Worm (Caenorhabditis elegans) whole organism, mixed stage, embryonic: ENCODE data around the gene nhr-193.
"Not testable (repeated sequence)": the region's sequence is repeated elsewhere in the genome, so short reads cannot be mapped to it uniquely, and the experiment has no call there.

Source experiments
- bed-3 ChIP-seq: fragments of 200-800 bp; sonication (Bioruptor generic); optimal IDR thresholded peaks from 3 replicates; lab custom pipeline; 2018; ENCODE audit warnings: mild to moderate bottlenecking, missing genetic modification characterization, moderate library complexity, missing compliant biosample characterization
- blmp-1 ChIP-seq: fragments of 150-350 bp; optimal IDR thresholded peaks from 2 replicates; lab custom pipeline; 2014; ENCODE audit warnings: missing biosample characterization, missing genetic modification characterization
- ceh-39 ChIP-seq: fragments of 150-350 bp; optimal IDR thresholded peaks from 2 replicates; lab custom pipeline; 2014; ENCODE audit warnings: missing biosample characterization, missing genetic modification characterization
- ceh-43 ChIP-seq: fragments of 200-800 bp; sonication (Bioruptor generic); optimal IDR thresholded peaks from 2 replicates; lab custom pipeline; 2018; ENCODE audit warnings: mild to moderate bottlenecking, missing genetic modification characterization, moderate library complexity, missing compliant biosample characterization
- ceh-83 ChIP-seq: fragments of 200-800 bp; sonication (Bioruptor generic); optimal IDR thresholded peaks from 2 replicates; lab custom pipeline; 2018; ENCODE audit warnings: mild to moderate bottlenecking, missing genetic modification characterization, missing compliant biosample characterization
- ces-1 ChIP-seq: fragments of 150-350 bp; optimal IDR thresholded peaks from 2 replicates; lab custom pipeline; 2014; ENCODE audit warnings: missing biosample characterization, missing genetic modification reagents, missing genetic modification characterization
- cnd-1 ChIP-seq: fragments of 200-800 bp; sonication (Bioruptor generic); optimal IDR thresholded peaks from 2 replicates; lab custom pipeline; 2018; ENCODE audit warnings: mild to moderate bottlenecking, missing genetic modification characterization, missing compliant biosample characterization
- elt-1 ChIP-seq: sonication (generic microtip); optimal IDR thresholded peaks from 2 replicates; lab custom pipeline; 2017; ENCODE audit warnings: missing genetic modification characterization, mild to moderate bottlenecking, missing compliant biosample characterization, antibody characterized with exemption, moderate library complexity, borderline replicate concordance; ENCODE audit not compliant: insufficient read depth
- elt-3 ChIP-seq: fragments of 150-350 bp; optimal IDR thresholded peaks from 2 replicates; lab custom pipeline; 2014; ENCODE audit warnings: missing biosample characterization, missing genetic modification characterization
- lin-13 ChIP-seq: fragments of 150-350 bp; optimal IDR thresholded peaks from 2 replicates; lab custom pipeline; 2014; ENCODE audit warnings: missing biosample characterization, missing genetic modification characterization
- lsy-2 ChIP-seq: fragments of 150-350 bp; optimal IDR thresholded peaks from 2 replicates; lab custom pipeline; 2014; ENCODE audit warnings: missing biosample characterization, missing genetic modification characterization
- mab-5 ChIP-seq: fragments of 150-350 bp; optimal IDR thresholded peaks from 2 replicates; lab custom pipeline; 2014; ENCODE audit warnings: missing biosample characterization, missing genetic modification characterization
- mep-1 ChIP-seq: fragments of 150-350 bp; optimal IDR thresholded peaks from 2 replicates; lab custom pipeline; 2017; ENCODE audit warnings: missing biosample characterization, missing genetic modification reagents, missing genetic modification characterization, inconsistent platforms
- nhr-12 ChIP-seq: fragments of 150-350 bp; optimal IDR thresholded peaks from 2 replicates; lab custom pipeline; 2014; ENCODE audit warnings: missing biosample characterization, missing genetic modification characterization
- nhr-2 ChIP-seq: fragments of 150-350 bp; optimal IDR thresholded peaks from 2 replicates; lab custom pipeline; 2014; ENCODE audit warnings: missing biosample characterization, missing genetic modification characterization
- nhr-237 ChIP-seq: fragments of 150-350 bp; optimal IDR thresholded peaks from 2 replicates; lab custom pipeline; 2014; ENCODE audit warnings: missing biosample characterization, missing genetic modification characterization
- nhr-28 ChIP-seq: fragments of 150-350 bp; optimal IDR thresholded peaks from 2 replicates; lab custom pipeline; 2014; ENCODE audit warnings: missing biosample characterization, missing genetic modification characterization
- nhr-76 ChIP-seq: sonication (generic microtip); optimal IDR thresholded peaks from 2 replicates; lab custom pipeline; 2017; ENCODE audit warnings: missing biosample characterization, missing genetic modification characterization
- pha-4 ChIP-seq: fragments of 150-350 bp; optimal IDR thresholded peaks from 2 replicates; lab custom pipeline; 2018; ENCODE audit warnings: missing biosample characterization, missing genetic modification reagents, missing genetic modification characterization
- sem-2 ChIP-seq: fragments of 200-800 bp; sonication (Bioruptor generic); optimal IDR thresholded peaks from 2 replicates; lab custom pipeline; 2018; ENCODE audit warnings: mild to moderate bottlenecking, missing genetic modification characterization, missing compliant biosample characterization
- snpc-4 ChIP-seq: fragments of 150-350 bp; optimal IDR thresholded peaks from 2 replicates; lab custom pipeline; 2014; ENCODE audit warnings: missing biosample characterization, missing genetic modification characterization
- sptf-1 ChIP-seq: sonication (generic microtip); optimal IDR thresholded peaks from 2 replicates; lab custom pipeline; 2017; ENCODE audit warnings: mild to moderate bottlenecking, missing genetic modification characterization, moderate library complexity, missing compliant biosample characterization
- tbx-8 ChIP-seq: fragments of 200-800 bp; sonication (Bioruptor generic); optimal IDR thresholded peaks from 2 replicates; lab custom pipeline; 2018; ENCODE audit warnings: mild to moderate bottlenecking, missing genetic modification characterization, moderate library complexity, missing compliant biosample characterization
- unc-120 ChIP-seq: sonication (generic microtip); optimal IDR thresholded peaks from 2 replicates; lab custom pipeline; 2017; ENCODE audit warnings: missing genetic modification characterization, missing compliant biosample characterization; ENCODE audit not compliant: poor library complexity, severe bottlenecking
- unc-39 ChIP-seq: fragments of 150-350 bp; optimal IDR thresholded peaks from 2 replicates; lab custom pipeline; 2014; ENCODE audit warnings: missing biosample characterization, missing genetic modification characterization
- unc-62 ChIP-seq: fragments of 150-350 bp; optimal IDR thresholded peaks from 2 replicates; lab custom pipeline; 2014; ENCODE audit warnings: missing biosample characterization, missing genetic modification reagents, missing genetic modification characterization
- zip-8 ChIP-seq: fragments of 150-350 bp; optimal IDR thresholded peaks from 2 replicates; lab custom pipeline; 2014; ENCODE audit warnings: missing biosample characterization, missing genetic modification characterization
- ztf-11 ChIP-seq: fragments of 150-350 bp; optimal IDR thresholded peaks from 2 replicates; lab custom pipeline; 2014; ENCODE audit warnings: missing biosample characterization, missing genetic modification characterization

nhr-193 gene

DNA sequence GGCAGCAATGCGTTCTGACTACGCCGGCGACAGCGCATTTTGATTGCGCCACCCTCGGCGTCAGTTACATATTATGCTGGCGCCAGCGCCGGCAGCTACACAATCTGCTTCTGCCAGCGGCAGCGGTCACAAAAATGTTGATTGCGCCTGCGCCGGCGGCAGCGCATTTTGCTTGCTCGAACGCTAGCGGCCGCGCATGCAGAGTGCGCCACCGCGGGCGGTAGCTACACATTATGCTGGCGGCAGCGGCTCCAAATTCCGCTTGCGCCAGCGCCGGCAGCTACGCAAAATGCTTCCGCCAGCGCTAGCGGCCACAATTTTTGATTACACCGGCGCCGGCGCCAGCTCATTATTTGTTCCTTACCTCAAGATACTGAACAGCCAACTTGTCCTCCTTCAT is 35.1 kb downstream of the nhr-193 start:
- no peak for TF ChIP-seq unc-39 (tag; lab: Kevin White, UChicago)
- no peak for TF ChIP-seq sem-2 (GFP tag; lab: Kevin White, UChicago)
- TF ChIP-seq ceh-83 (GFP tag; lab: Kevin White, UChicago): no peak
- no peak for TF ChIP-seq nhr-76
- no peak for TF ChIP-seq nhr-2 (tag; lab: Kevin White, UChicago)
- TF ChIP-seq zip-8: no peak
- TF ChIP-seq bed-3 (GFP tag; lab: Kevin White, UChicago): no peak
- TF ChIP-seq elt-1: no peak
- no peak for TF ChIP-seq ceh-43 (GFP tag; lab: Kevin White, UChicago)
- no peak for TF ChIP-seq ceh-39 (tag; lab: Kevin White, UChicago)
- no peak for TF ChIP-seq cnd-1 (tag; lab: Kevin White, UChicago)

DNA sequence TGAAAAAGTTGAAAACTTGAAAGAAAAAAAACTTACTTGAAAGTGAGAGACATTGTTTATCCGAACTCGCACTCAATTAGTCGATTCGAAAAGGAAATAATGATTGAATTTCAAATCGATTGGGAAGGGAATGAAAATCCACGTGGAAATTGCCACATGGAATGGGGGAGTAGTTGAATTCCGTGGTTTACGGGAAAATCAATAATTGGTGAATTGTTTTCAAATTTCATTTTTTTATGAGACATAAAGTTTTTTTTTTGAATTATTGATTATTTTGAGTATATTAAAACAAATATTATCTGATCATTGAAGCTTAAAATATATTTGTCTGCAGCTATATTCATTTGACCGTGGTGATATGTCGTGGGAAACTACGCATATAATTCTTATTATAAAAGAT is 35.7 kb downstream of the nhr-193 start, which contains the start of gene F13A7.1:
Gene F13A7.1 (minus strand): TSS at position 101 of the 400 bp plus-strand sequence.
- no peak for TF ChIP-seq zip-8
- TF ChIP-seq mab-5 (tag; lab: Kevin White, UChicago): no peak
- TF ChIP-seq nhr-28 (tag; lab: Kevin White, UChicago): no peak
- TF ChIP-seq blmp-1: no peak
- TF ChIP-seq ceh-83 (GFP tag; lab: Kevin White, UChicago): no peak
- no peak for TF ChIP-seq elt-3 (tag; lab: Kevin White, UChicago)
- TF ChIP-seq sptf-1 (tag; lab: Kevin White, UChicago): no peak
- no peak for TF ChIP-seq cnd-1 (tag; lab: Kevin White, UChicago)
- no peak for TF ChIP-seq ceh-39 (tag; lab: Kevin White, UChicago)
- TF ChIP-seq unc-120: no peak

DNA sequence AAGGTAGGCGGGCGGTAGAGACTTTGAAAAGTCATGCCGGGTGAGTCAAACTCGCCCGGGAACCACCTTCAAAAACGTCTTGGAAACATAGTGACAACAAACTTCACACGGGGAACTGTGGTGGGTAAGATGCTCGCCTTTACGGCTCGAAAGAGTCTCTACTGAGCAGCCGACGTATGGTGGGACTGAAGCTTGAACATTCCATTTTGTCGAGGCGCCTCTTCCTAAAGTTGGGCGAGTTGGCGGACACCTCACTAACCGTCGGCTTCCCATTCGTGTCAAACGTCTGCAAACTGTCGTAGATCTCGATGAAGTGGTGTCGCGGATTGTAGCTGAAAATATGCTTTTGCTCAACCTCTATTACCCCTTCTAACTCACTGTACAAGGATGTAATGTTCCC is 40.8 kb downstream of the nhr-193 start:
- TF ChIP-seq lin-13 (tag; lab: Kevin White, UChicago): no peak
- no peak for TF ChIP-seq nhr-12 (tag; lab: Kevin White, UChicago)
- no peak for TF ChIP-seq elt-1
- no peak for TF ChIP-seq ztf-11 (tag; lab: Kevin White, UChicago)
- no peak for TF ChIP-seq elt-3 (tag; lab: Kevin White, UChicago)
- no peak for TF ChIP-seq unc-120
- TF ChIP-seq nhr-2 (tag; lab: Kevin White, UChicago): no peak
- no peak for TF ChIP-seq ceh-39 (tag; lab: Kevin White, UChicago)
- no peak for TF ChIP-seq zip-8
- TF ChIP-seq snpc-4 (tag; lab: Kevin White, UChicago): no peak
- no peak for TF ChIP-seq unc-39 (tag; lab: Kevin White, UChicago)
- no peak for TF ChIP-seq tbx-8 (GFP tag; lab: Kevin White, UChicago)
- no peak for TF ChIP-seq mab-5 (tag; lab: Kevin White, UChicago)
- no peak for TF ChIP-seq cnd-1 (tag; lab: Kevin White, UChicago)
- no peak for TF ChIP-seq mep-1

DNA sequence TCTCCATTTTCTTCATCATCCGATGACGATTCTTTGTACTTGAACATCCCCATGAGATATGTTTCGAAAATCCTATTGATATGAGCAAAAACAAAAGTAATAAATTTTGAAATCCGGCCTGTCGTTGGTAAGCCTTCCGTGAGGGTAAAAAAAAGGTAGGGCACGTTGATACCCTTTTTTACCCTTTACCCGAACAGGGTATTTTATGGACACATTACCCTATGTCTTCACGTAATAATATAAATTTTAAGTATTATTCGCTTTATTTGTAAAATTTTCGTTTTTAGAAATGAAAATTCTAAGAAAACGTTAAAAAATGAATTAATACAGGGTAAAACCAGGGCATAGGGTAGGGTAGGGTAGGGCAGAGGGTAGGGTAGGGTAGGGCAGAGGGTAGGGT is 41.6 kb downstream of the nhr-193 start, which contains the start of gene F13A7.7:
Gene F13A7.7 (minus strand): TSS at position 101 of the 400 bp plus-strand sequence.
- not testable (repeated sequence) for TF ChIP-seq mab-5 (tag; lab: Kevin White, UChicago); pha-4 (tag; lab: Kevin White, UChicago); elt-1
- TF ChIP-seq, all 35 proteins: peak for 0; not testable (repeated sequence) for 35

DNA sequence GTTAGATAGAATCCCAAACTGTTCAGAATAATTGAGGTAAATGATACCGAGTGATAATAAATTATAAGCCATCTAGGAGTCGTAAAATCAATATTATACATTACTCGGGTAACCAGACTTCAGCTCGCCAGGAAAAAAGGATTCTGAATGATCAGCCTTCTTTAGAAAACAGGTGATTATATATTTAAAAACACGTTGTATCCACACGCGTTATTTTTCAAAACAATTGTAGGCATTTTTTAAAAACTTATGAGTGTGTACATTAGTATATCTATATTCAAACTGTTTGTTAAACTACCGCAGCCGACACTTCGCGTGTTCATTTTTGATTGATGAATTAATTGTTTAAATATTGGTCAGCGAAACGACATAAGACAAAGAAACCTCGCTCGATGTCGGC is 46.2 kb downstream of the nhr-193 start, which contains the start of gene sri-65:
Gene sri-65 (minus strand): TSS at position 101 of the 400 bp plus-strand sequence.
- TF ChIP-seq ces-1 (GFP tag; lab: Kevin White, UChicago) (no peak), cnd-1 (tag; lab: Kevin White, UChicago) (no peak), unc-120 (no peak), zip-8 (no peak)

DNA sequence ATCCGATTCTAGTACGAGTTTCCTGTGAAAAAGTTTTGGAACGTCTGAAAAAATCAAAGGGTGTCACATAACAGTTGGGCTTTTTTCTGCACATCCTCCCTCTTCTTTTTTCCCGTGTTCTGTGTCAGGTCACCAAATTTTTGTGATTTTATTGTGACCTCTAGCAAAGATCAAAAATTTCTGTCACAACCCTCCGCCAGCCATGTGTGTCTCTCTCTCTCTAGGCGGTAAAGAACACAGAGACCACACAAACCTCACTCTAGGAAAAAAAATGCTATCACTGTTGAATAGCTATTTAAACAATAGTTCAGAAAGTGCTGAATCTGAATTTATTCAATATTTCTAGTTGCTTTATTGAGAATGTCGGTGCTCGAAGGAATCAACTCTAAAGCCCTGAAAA is 48.5 kb downstream of the nhr-193 start, which contains the start of gene gst-44:
Gene gst-44 (plus strand): TSS at position 237 of the 400 bp plus-strand sequence.
- TF ChIP-seq unc-62 (GFP tag; lab: Kevin White, UChicago): no peak
- no peak for TF ChIP-seq mep-1
- no peak for TF ChIP-seq lin-13 (tag; lab: Kevin White, UChicago)
- no peak for TF ChIP-seq unc-120
- no peak for TF ChIP-seq bed-3 (GFP tag; lab: Kevin White, UChicago)
- no peak for TF ChIP-seq nhr-237
- no peak for TF ChIP-seq elt-3 (tag; lab: Kevin White, UChicago)
- TF ChIP-seq nhr-2 (tag; lab: Kevin White, UChicago): no peak
- no peak for TF ChIP-seq sem-2 (GFP tag; lab: Kevin White, UChicago)
- no peak for TF ChIP-seq lsy-2 (tag; lab: Kevin White, UChicago)
